Fruit fly (Drosophila melanogaster): ENCODE results near the gene CG10340.
A peak's percentile ranks its signal among the peaks of the same experiment; 100 is the strongest.

CG10340 gene

dm6 chr3R:16655494-16656493 is 41.6 kb upstream of the CG10340 start, which contains the start of gene modSP (continued):
- TF ChIP-seq CG12155 (GFP tag; optimal IDR thresholded peaks at IDR 0.05) (no peak), dmrt11E (tag; optimal IDR thresholded peaks at IDR 0.05) (no peak), CG2116 (GFP tag; optimal IDR thresholded peaks at IDR 0.05) (peak; percentile 42), gcm2 (GFP tag; optimal IDR thresholded peaks at IDR 0.05) (no peak), Optix (GFP tag; IDR thresholded peaks at IDR 0.05) (peak; percentile 28; the same call in 1 of the 3 replicates), Blimp-1 (GFP tag; optimal IDR thresholded peaks at IDR 0.05) (no peak), Camta (GFP tag; optimal IDR thresholded peaks at IDR 0.05) (no peak), Xbp1 (GFP tag; optimal IDR thresholded peaks at IDR 0.05) (peak; percentile 47), Six4 (GFP tag; optimal IDR thresholded peaks at IDR 0.05) (no peak), tap (tag; optimal IDR thresholded peaks at IDR 0.05) (no peak), trh (GFP tag; optimal IDR thresholded peaks at IDR 0.05) (no peak), jigr1 (GFP tag; IDR thresholded peaks at IDR 0.05) (no peak), CG10274 (GFP tag; optimal IDR thresholded peaks at IDR 0.05) (peak; percentile 82), CG12942 (GFP tag; optimal IDR thresholded peaks at IDR 0.05) (no peak), Hey (tag; optimal IDR thresholded peaks at IDR 0.05) (no peak), Drgx (GFP tag; IDR thresholded peaks at IDR 0.05) (no peak; the same call in 1 of the 2 replicates), CG13287 (GFP tag; IDR thresholded peaks at IDR 0.05; ENCODE audit: partially characterized antibody) (peak; percentile 76; the same call in 1 of the 2 replicates), Doc3 (GFP tag; IDR thresholded peaks at IDR 0.05; ENCODE audit: partially characterized antibody) (peak; percentile 49; the same call in 2 of the 3 replicates), Atf3 (GFP tag; optimal IDR thresholded peaks at IDR 0.05) (no peak), pros (GFP tag; optimal IDR thresholded peaks at IDR 0.05) (no peak), NK7.1 (GFP tag; optimal IDR thresholded peaks at IDR 0.05) (no peak), wor (GFP tag; IDR thresholded peaks at IDR 0.05) (no peak), amos (GFP tag; IDR thresholded peaks at IDR 0.05; ENCODE audit: partially characterized antibody) (peak; percentile 74), CG3065 (GFP tag; optimal IDR thresholded peaks at IDR 0.05) (peak; percentile 67), knrl (GFP tag; IDR thresholded peaks at IDR 0.05; ENCODE audit: partially characterized antibody) (peak; percentile 37), CG3726 (GFP tag; IDR thresholded peaks at IDR 0.05) (no peak), Gsc (GFP tag; IDR thresholded peaks at IDR 0.05) (no peak), H2.0 (GFP tag; IDR thresholded peaks at IDR 0.05) (no peak), aop (GFP tag; IDR thresholded peaks at IDR 0.05) (no peak), gce (GFP tag; IDR thresholded peaks at IDR 0.05) (no peak), CG7372 (GFP tag; IDR thresholded peaks at IDR 0.05) (0 out of 2 replicates have a peak, but pooled peaks have one; percentile 9), ci (GFP tag; IDR thresholded peaks at IDR 0.05) (0 out of 3 replicates have a peak, but pooled peaks have one; percentile 54), tx (GFP tag; optimal IDR thresholded peaks at IDR 0.05) (no peak), al (GFP tag; IDR thresholded peaks at IDR 0.05) (0 out of 2 replicates have a peak, but pooled peaks have one; percentile 16), wek (GFP tag; optimal IDR thresholded peaks at IDR 0.05) (no peak), NFAT (GFP tag; IDR thresholded peaks at IDR 0.05) (0 out of 2 replicates have a peak, but pooled peaks have one; percentile 32), ems (GFP tag; optimal IDR thresholded peaks at IDR 0.05) (peak; percentile 53), CG12219 (GFP tag; optimal IDR thresholded peaks at IDR 0.05) (no peak), gem (tag; optimal IDR thresholded peaks at IDR 0.05) (peak; percentile 55), CG17802 (tag; optimal IDR thresholded peaks at IDR 0.05) (no peak), CG8944 (GFP tag; optimal IDR thresholded peaks at IDR 0.05) (no peak), cas (GFP tag; IDR thresholded peaks at IDR 0.05) (no peak), Dp (GFP tag; optimal IDR thresholded peaks at IDR 0.05) (peak; percentile 9), prd (optimal IDR thresholded peaks at IDR 0.05) (no peak), prd (GFP tag; IDR thresholded peaks at IDR 0.05) (no peak), Vsx1 (GFP tag; optimal IDR thresholded peaks at IDR 0.05) (no peak), CG34422 (GFP tag; IDR thresholded peaks at IDR 0.05) (peak; percentile 34; the same call in 1 of the 3 replicates), her (GFP tag; optimal IDR thresholded peaks at IDR 0.05) (peak; percentile 47), CG10147 (GFP tag; optimal IDR thresholded peaks at IDR 0.05) (peak; percentile 16)

All from whole organism, embryonic.